Fruit fly (Drosophila melanogaster) whole organism, prepupa: ENCODE results near the gene Polr3C.
"Not testable (repeated sequence)": the region's sequence is repeated elsewhere in the genome, so short reads cannot be mapped to it uniquely, and the experiment has no call there.

ENCODE experiments used
- Blimp-1 ChIP-seq: fragments of 200-800 bp; sonication (Bioruptor generic); optimal IDR thresholded peaks from 3 replicates; lab custom pipeline; 2017; ENCODE audit warnings: missing biosample characterization, missing genetic modification characterization, mild to moderate bottlenecking, moderate library complexity, missing genetic modification reagents
- CG11762 ChIP-seq: fragments of 200-800 bp; sonication (Bioruptor generic); optimal IDR thresholded peaks from 3 replicates; lab custom pipeline; 2016; ENCODE audit warnings: missing biosample characterization, missing genetic modification characterization; ENCODE audit not compliant: insufficient read depth
- CG6276 ChIP-seq: fragments of 200-800 bp; sonication (Bioruptor generic); optimal IDR thresholded peaks from 2 replicates; lab custom pipeline; 2017; ENCODE audit warnings: missing biosample characterization, mild to moderate bottlenecking, missing genetic modification characterization
- CG6854 ChIP-seq: fragments of 200-800 bp; sonication (Bioruptor generic); optimal IDR thresholded peaks from 2 replicates; lab custom pipeline; 2017; ENCODE audit warnings: missing biosample characterization, mild to moderate bottlenecking, missing genetic modification characterization
- Gug ChIP-seq: fragments of 200-800 bp; sonication (Bioruptor generic); IDR thresholded peaks from 2 replicates; pipeline ENCODE4 v1.3.6; 2022; ENCODE audit warnings: missing biosample characterization, missing genetic modification characterization
- Lpt ChIP-seq: fragments of 200-800 bp; sonication (Bioruptor generic); optimal IDR thresholded peaks from 3 replicates; lab custom pipeline; 2016; ENCODE audit warnings: missing biosample characterization, missing genetic modification characterization
- ss ChIP-seq, 2 experiments: fragments of 200-800 bp; sonication (Bioruptor generic); optimal IDR thresholded peaks; 2 replicates in 1 of 2; 3 replicates in 1 of 2; lab custom pipeline; 2017 to 2018; ENCODE audit warnings: mild to moderate bottlenecking in 2 of 2, missing biosample characterization in 2 of 2, missing genetic modification characterization in 2 of 2, moderate library complexity in 1 of 2

DNA sequence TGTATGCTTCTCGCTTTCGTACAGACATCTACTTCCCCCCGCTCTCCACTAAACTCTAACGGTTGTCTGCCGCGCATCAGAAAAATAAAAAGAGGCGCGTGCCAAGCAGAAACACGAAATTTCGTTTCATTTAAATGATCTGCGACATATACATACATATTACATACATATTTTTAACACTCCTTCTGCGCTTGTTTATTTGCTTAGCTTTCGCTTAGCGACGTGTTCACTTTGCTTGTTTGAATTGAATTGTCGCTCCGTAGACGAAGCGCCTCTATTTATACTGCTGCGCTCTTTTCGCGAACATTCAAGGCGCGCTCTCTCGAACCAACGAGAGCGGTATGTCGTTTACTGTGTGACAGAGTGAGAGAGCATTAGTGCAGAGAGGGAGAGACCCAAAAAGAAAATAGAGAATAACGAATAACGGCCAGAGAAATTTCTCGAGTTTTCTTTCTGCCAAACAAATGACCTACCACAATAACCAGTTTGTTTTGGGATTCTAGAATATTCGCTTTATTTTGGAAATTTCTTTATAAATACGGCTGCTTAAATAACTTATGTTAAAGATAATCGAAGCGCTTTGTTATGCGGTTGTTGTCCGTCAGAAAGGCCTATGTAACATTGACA is 17.1 kb downstream of the Polr3C start:
- TF ChIP-seq CG6276 (GFP tag; lab: Kevin White, UChicago); CG6854 (GFP tag; lab: Kevin White, UChicago); Lpt (GFP tag; lab: Kevin White, UChicago); CG11762; Blimp-1; Gug (GFP tag; lab: Robert Waterston, UW): not testable (repeated sequence)
- peak in 1 of 2 experiments; percentile 17 for TF ChIP-seq ss (GFP tag; optimal IDR thresholded peaks at IDR 0.05; lab: Kevin White, UChicago)
